Fruit fly (Drosophila melanogaster) whole organism, embryonic: ENCODE results near the gene Kdm5.

Experiments
- Aef1 ChIP-seq: fragments of 200-800 bp; sonication (Bioruptor generic); IDR thresholded peaks from 3 replicates; pipeline ENCODE4 v1.3.6; 2022; ENCODE audit warnings: missing biosample characterization, missing genetic modification characterization
- C15 ChIP-seq: fragments of 200-800 bp; sonication (Bioruptor generic); IDR thresholded peaks from 3 replicates; pipeline ENCODE4 v1.3.6; 2022; ENCODE audit warnings: missing biosample characterization, missing genetic modification characterization
- CG10274 ChIP-seq: fragments of 200-800 bp; sonication (Bioruptor generic); optimal IDR thresholded peaks from 3 replicates; lab custom pipeline; 2017; ENCODE audit warnings: missing biosample characterization, mild to moderate bottlenecking, missing genetic modification characterization
- CG10654 ChIP-seq: fragments of 200-800 bp; sonication (Bioruptor generic); optimal IDR thresholded peaks from 2 replicates; lab custom pipeline; 2016; ENCODE audit warnings: missing biosample characterization, missing genetic modification characterization
- CG11456 ChIP-seq: fragments of 200-800 bp; sonication (Bioruptor generic); IDR thresholded peaks from 3 replicates; pipeline ENCODE4 v1.3.6; 2022; ENCODE audit warnings: missing biosample characterization, missing genetic modification characterization
- CG11560 ChIP-seq: fragments of 200-800 bp; sonication (Bioruptor generic); IDR thresholded peaks from 3 replicates; pipeline ENCODE4 v1.3.6; 2022; ENCODE audit warnings: missing biosample characterization, missing genetic modification characterization
- CG12299 ChIP-seq: fragments of 200-800 bp; sonication (Bioruptor generic); optimal IDR thresholded peaks from 2 replicates; lab custom pipeline; 2018; ENCODE audit warnings: missing biosample characterization, mild to moderate bottlenecking, missing genetic modification characterization
- CG12391 ChIP-seq: fragments of 200-800 bp; sonication (Bioruptor generic); optimal IDR thresholded peaks from 3 replicates; lab custom pipeline; 2018; ENCODE audit warnings: missing biosample characterization, mild to moderate bottlenecking, missing genetic modification characterization, moderate library complexity
- CG16863 ChIP-seq: fragments of 200-800 bp; sonication (Bioruptor generic); optimal IDR thresholded peaks from 3 replicates; lab custom pipeline; 2016; ENCODE audit warnings: missing biosample characterization, missing genetic modification characterization
- CG1832 ChIP-seq: fragments of 200-800 bp; sonication (Bioruptor generic); optimal IDR thresholded peaks from 2 replicates; lab custom pipeline; 2017; ENCODE audit warnings: missing biosample characterization, mild to moderate bottlenecking, missing genetic modification characterization, inconsistent platforms
- CG18476 ChIP-seq: fragments of 200-800 bp; sonication (Bioruptor generic); optimal IDR thresholded peaks from 2 replicates; lab custom pipeline; 2016; ENCODE audit warnings: missing biosample characterization, mild to moderate bottlenecking, missing genetic modification characterization
- CG2120 ChIP-seq: fragments of 200-800 bp; sonication (Bioruptor generic); optimal IDR thresholded peaks from 3 replicates; lab custom pipeline; 2016; ENCODE audit warnings: missing biosample characterization, missing genetic modification characterization
- CG2889 ChIP-seq: fragments of 200-800 bp; sonication (Bioruptor generic); IDR thresholded peaks from 3 replicates; pipeline ENCODE4 v1.3.6; 2022; ENCODE audit warnings: missing biosample characterization, missing genetic modification characterization
- CG32772 ChIP-seq: fragments of 200-800 bp; sonication (Bioruptor generic); IDR thresholded peaks from 2 replicates; pipeline ENCODE4 v1.3.6; 2022; ENCODE audit warnings: missing biosample characterization, missing genetic modification characterization
- CG4854 ChIP-seq: fragments of 200-800 bp; sonication (Bioruptor generic); optimal IDR thresholded peaks from 2 replicates; lab custom pipeline; 2016; ENCODE audit warnings: missing biosample characterization, missing genetic modification characterization, inconsistent platforms
- CG5245 ChIP-seq: fragments of 200-800 bp; sonication (Bioruptor generic); optimal IDR thresholded peaks from 3 replicates; lab custom pipeline; 2016; ENCODE audit warnings: missing biosample characterization, missing genetic modification characterization
- CG8281 ChIP-seq: fragments of 200-800 bp; sonication (Bioruptor generic); optimal IDR thresholded peaks from 2 replicates; lab custom pipeline; 2018; ENCODE audit warnings: missing biosample characterization, mild to moderate bottlenecking, missing genetic modification characterization, moderate library complexity
- CG8388 ChIP-seq: fragments of 200-800 bp; sonication (Bioruptor generic); optimal IDR thresholded peaks from 2 replicates; lab custom pipeline; 2019; ENCODE audit warnings: missing biosample characterization, mild to moderate bottlenecking, missing genetic modification characterization, moderate library complexity
- Dbx ChIP-seq: fragments of 200-800 bp; sonication (Bioruptor generic); IDR thresholded peaks from 3 replicates; pipeline ENCODE4 v1.3.6; 2022; ENCODE audit warnings: missing biosample characterization, missing genetic modification characterization
- Elba2 ChIP-seq: fragments of 200-800 bp; sonication (Bioruptor generic); optimal IDR thresholded peaks from 3 replicates; lab custom pipeline; 2016; ENCODE audit warnings: missing biosample characterization, missing genetic modification characterization
- HHEX ChIP-seq: fragments of 200-800 bp; sonication (Bioruptor generic); optimal IDR thresholded peaks from 3 replicates; lab custom pipeline; 2017; ENCODE audit warnings: missing biosample characterization, mild to moderate bottlenecking, missing genetic modification characterization, missing genetic modification reagents
- Hey ChIP-seq: fragments of 200-800 bp; sonication (Bioruptor generic); optimal IDR thresholded peaks from 3 replicates; lab custom pipeline; 2018; ENCODE audit warnings: missing biosample characterization, mild to moderate bottlenecking, missing genetic modification characterization
- MESR4 ChIP-seq: fragments of 200-800 bp; sonication (Bioruptor generic); optimal IDR thresholded peaks from 2 replicates; lab custom pipeline; 2018; ENCODE audit warnings: missing biosample characterization, mild to moderate bottlenecking, missing genetic modification characterization, moderate library complexity
- Poxn ChIP-seq: fragments of 200-800 bp; sonication (Bioruptor generic); IDR thresholded peaks from 2 replicates; pipeline ENCODE4 v1.3.6; 2022; ENCODE audit warnings: missing biosample characterization, missing genetic modification characterization
- Side ChIP-seq: fragments of 200-800 bp; sonication (Bioruptor generic); optimal IDR thresholded peaks from 2 replicates; lab custom pipeline; 2016; ENCODE audit warnings: missing biosample characterization, missing genetic modification characterization
- Sox102F ChIP-seq: fragments of 200-800 bp; sonication (Bioruptor generic); optimal IDR thresholded peaks from 2 replicates; lab custom pipeline; 2018; ENCODE audit warnings: missing biosample characterization, mild to moderate bottlenecking, missing genetic modification characterization, moderate library complexity
- Sry-β ChIP-seq: fragments of 200-800 bp; sonication (Bioruptor generic); optimal IDR thresholded peaks from 2 replicates; lab custom pipeline; 2018; ENCODE audit warnings: missing biosample characterization, mild to moderate bottlenecking, missing genetic modification characterization, moderate library complexity
- YL-1 ChIP-seq: fragments of 200-800 bp; sonication (Bioruptor generic); optimal IDR thresholded peaks from 3 replicates; lab custom pipeline; 2017; ENCODE audit warnings: missing biosample characterization, mild to moderate bottlenecking, missing genetic modification characterization
- ap ChIP-seq: fragments of 200-800 bp; sonication (Bioruptor generic); IDR thresholded peaks from 2 replicates; pipeline ENCODE4 v1.3.6; 2022; ENCODE audit warnings: missing biosample characterization, missing genetic modification characterization
- ase ChIP-seq: fragments of 200-800 bp; sonication (Bioruptor generic); IDR thresholded peaks from 3 replicates; pipeline ENCODE4 v1.3.6; 2022; ENCODE audit warnings: missing biosample characterization, missing genetic modification characterization
- bbx ChIP-seq: fragments of 200-800 bp; sonication (Bioruptor generic); IDR thresholded peaks from 2 replicates; pipeline ENCODE4 v1.3.6; 2022; ENCODE audit warnings: missing biosample characterization, missing genetic modification characterization; ENCODE audit not compliant: partially characterized antibody
- caup ChIP-seq: fragments of 200-800 bp; sonication (Bioruptor generic); optimal IDR thresholded peaks from 3 replicates; lab custom pipeline; 2017; ENCODE audit warnings: missing biosample characterization, mild to moderate bottlenecking, missing genetic modification characterization, moderate library complexity; ENCODE audit not compliant: severe bottlenecking
- chinmo ChIP-seq: fragments of 200-800 bp; sonication (Bioruptor generic); IDR thresholded peaks from 4 replicates; pipeline ENCODE4 v1.3.6; 2022; ENCODE audit warnings: missing biosample characterization, missing genetic modification characterization; ENCODE audit not compliant: partially characterized antibody
- chn ChIP-seq: fragments of 200-800 bp; sonication (Bioruptor generic); optimal IDR thresholded peaks from 2 replicates; lab custom pipeline; 2016; ENCODE audit warnings: missing biosample characterization, missing genetic modification characterization
- da ChIP-seq: fragments of 200-800 bp; sonication (Bioruptor generic); optimal IDR thresholded peaks from 2 replicates; lab custom pipeline; 2016; ENCODE audit warnings: missing biosample characterization, missing genetic modification characterization
- gce ChIP-seq: fragments of 200-800 bp; sonication (Bioruptor generic); IDR thresholded peaks from 3 replicates; pipeline ENCODE4 v1.3.6; 2022; ENCODE audit warnings: missing biosample characterization, missing genetic modification characterization
- gem ChIP-seq: fragments of 200-800 bp; sonication (Bioruptor generic); optimal IDR thresholded peaks from 2 replicates; lab custom pipeline; 2019; ENCODE audit warnings: missing biosample characterization, mild to moderate bottlenecking, missing genetic modification characterization, moderate library complexity
- grn ChIP-seq: fragments of 200-800 bp; sonication (Bioruptor generic); optimal IDR thresholded peaks from 3 replicates; lab custom pipeline; 2017; ENCODE audit warnings: missing biosample characterization, missing genetic modification characterization
- h ChIP-seq: fragments of >200 bp; optimal IDR thresholded peaks from 2 replicates; lab custom pipeline; 2017
- jing ChIP-seq: fragments of 200-800 bp; sonication (Bioruptor generic); optimal IDR thresholded peaks from 2 replicates; lab custom pipeline; 2018; ENCODE audit warnings: missing biosample characterization, mild to moderate bottlenecking, missing genetic modification characterization
- nau ChIP-seq: fragments of 200-800 bp; sonication (Bioruptor generic); optimal IDR thresholded peaks from 3 replicates; lab custom pipeline; 2017; ENCODE audit warnings: missing biosample characterization, mild to moderate bottlenecking, missing genetic modification characterization, missing genetic modification reagents
- phol ChIP-seq: fragments of 200-800 bp; sonication (Bioruptor generic); optimal IDR thresholded peaks from 3 replicates; lab custom pipeline; 2018; ENCODE audit warnings: missing biosample characterization, mild to moderate bottlenecking, missing genetic modification characterization, moderate library complexity
- psq ChIP-seq: fragments of 200-800 bp; sonication (Bioruptor generic); optimal IDR thresholded peaks from 2 replicates; lab custom pipeline; 2017; ENCODE audit warnings: missing biosample characterization, missing genetic modification characterization
- pzg ChIP-seq: fragments of 200-800 bp; sonication (Bioruptor generic); optimal IDR thresholded peaks from 3 replicates; lab custom pipeline; 2018; ENCODE audit warnings: missing biosample characterization, mild to moderate bottlenecking, missing genetic modification characterization, moderate library complexity
- sima ChIP-seq: fragments of 200-800 bp; sonication (Bioruptor generic); optimal IDR thresholded peaks from 2 replicates; lab custom pipeline; 2016; ENCODE audit warnings: missing biosample characterization, missing genetic modification characterization
- sr ChIP-seq: fragments of 200-800 bp; sonication (Bioruptor generic); IDR thresholded peaks from 3 replicates; pipeline ENCODE4 v1.3.6; 2022; ENCODE audit warnings: missing biosample characterization, missing genetic modification characterization
- sug ChIP-seq: fragments of 200-800 bp; optimal IDR thresholded peaks from 2 replicates; lab custom pipeline; 2019; ENCODE audit warnings: missing biosample characterization, mild to moderate bottlenecking, missing genetic modification characterization, moderate library complexity
- tgo ChIP-seq: fragments of 200-800 bp; sonication (Bioruptor generic); IDR thresholded peaks from 3 replicates; pipeline ENCODE4 v1.3.6; 2022; ENCODE audit warnings: missing biosample characterization, missing genetic modification characterization
- tup ChIP-seq: fragments of 200-800 bp; sonication (Bioruptor generic); optimal IDR thresholded peaks from 2 replicates; lab custom pipeline; 2016; ENCODE audit warnings: missing biosample characterization, mild to moderate bottlenecking, missing genetic modification characterization, moderate library complexity
- unc-4 ChIP-seq: fragments of 200-800 bp; sonication (Bioruptor generic); IDR thresholded peaks from 2 replicates; pipeline ENCODE4 v1.3.6; 2022; ENCODE audit warnings: missing biosample characterization, missing genetic modification characterization; ENCODE audit not compliant: partially characterized antibody
- usp ChIP-seq: fragments of >200 bp; optimal IDR thresholded peaks from 2 replicates; lab custom pipeline; 2017; ENCODE audit warnings: missing biosample characterization, missing genetic modification characterization
- zf30C ChIP-seq: fragments of 200-800 bp; sonication (Bioruptor generic); optimal IDR thresholded peaks from 3 replicates; lab custom pipeline; 2018; ENCODE audit warnings: missing biosample characterization, mild to moderate bottlenecking, missing genetic modification characterization

Kdm5 gene

DNA sequence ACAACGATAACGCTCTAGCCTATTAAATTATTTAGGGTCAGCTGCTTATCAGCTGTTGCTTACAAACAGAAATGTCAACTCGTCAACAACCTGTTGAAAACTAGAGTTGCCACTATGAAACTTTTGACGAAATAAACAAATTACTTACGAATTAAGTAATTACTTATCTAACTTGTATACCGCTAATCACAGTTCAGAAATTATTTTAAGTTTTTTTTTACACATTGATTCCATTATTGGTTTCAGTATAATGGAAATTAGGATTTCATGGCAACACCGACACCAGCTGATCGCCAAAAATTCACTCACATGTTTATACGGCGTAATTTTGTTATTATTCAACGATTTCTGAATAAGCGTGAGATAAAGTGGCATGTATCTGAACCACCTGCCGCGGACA, 38.5 kb upstream of the Kdm5 start, which contains the start of the genes CG9117 and CG31643 (continued):
- TF ChIP-seq Aef1 (GFP tag; lab: Robert Waterston, UW), result no peak
- TF ChIP-seq CG10654 (GFP tag; lab: Kevin White, UChicago), result peak; percentile 41
- TF ChIP-seq h, result no peak
- no peak for TF ChIP-seq Dbx (GFP tag; lab: Robert Waterston, UW)
- no peak for TF ChIP-seq CG32772 (GFP tag; lab: Robert Waterston, UW)
- TF ChIP-seq chn (GFP tag; lab: Kevin White, UChicago), result peak; percentile 42
- TF ChIP-seq CG5245 (GFP tag; lab: Kevin White, UChicago), result peak; percentile 13
- TF ChIP-seq sima (GFP tag; lab: Kevin White, UChicago), result no peak
- TF ChIP-seq CG8281 (tag; lab: Kevin White, UChicago), result no peak
- peak; percentile 31 for TF ChIP-seq CG12299
- TF ChIP-seq caup, result no peak
- TF ChIP-seq zf30C (GFP tag; lab: Kevin White, UChicago), result no peak
- no peak for TF ChIP-seq jing
- no peak for TF ChIP-seq CG11456
- TF ChIP-seq HHEX, result no peak
- peak; percentile 36; the same call in 1 of the 2 replicates for TF ChIP-seq unc-4 (GFP tag; lab: Robert Waterston, UW)
- TF ChIP-seq pzg (GFP tag; lab: Kevin White, UChicago), result peak; percentile 64
- TF ChIP-seq CG1832 (GFP tag; lab: Kevin White, UChicago), result no peak
- TF ChIP-seq grn (GFP tag; lab: Kevin White, UChicago), result no peak
- TF ChIP-seq tup (GFP tag; lab: Kevin White, UChicago), result no peak
- TF ChIP-seq Side, result peak; percentile 71
- peak; percentile 49 for TF ChIP-seq CG16863 (GFP tag; lab: Kevin White, UChicago)
- peak; percentile 43; the same call in 2 of the 3 replicates for TF ChIP-seq tgo (GFP tag; lab: Robert Waterston, UW)
- no peak for TF ChIP-seq Sox102F (GFP tag; lab: Kevin White, UChicago)
- 0 out of 3 replicates have a peak, but pooled peaks have one; percentile 47 for TF ChIP-seq ase (GFP tag; lab: Robert Waterston, UW)
- no peak for TF ChIP-seq CG10274
- TF ChIP-seq YL-1 (GFP tag; lab: Kevin White, UChicago), result peak; percentile 26
- no peak for TF ChIP-seq C15 (GFP tag; lab: Robert Waterston, UW)
- TF ChIP-seq Hey (tag; lab: Kevin White, UChicago), result no peak
- no peak for TF ChIP-seq da (GFP tag; lab: Kevin White, UChicago)
- no peak for TF ChIP-seq sug (tag; lab: Kevin White, UChicago)
- TF ChIP-seq Elba2 (GFP tag; lab: Kevin White, UChicago), result peak; percentile 10
- no peak for TF ChIP-seq chinmo (GFP tag; lab: Robert Waterston, UW)
- TF ChIP-seq CG4854 (GFP tag; lab: Kevin White, UChicago), result peak; percentile 10
- no peak for TF ChIP-seq psq (GFP tag; lab: Kevin White, UChicago)
- TF ChIP-seq usp (GFP tag; lab: Kevin White, UChicago), result no peak
- TF ChIP-seq Sry-β (GFP tag; lab: Kevin White, UChicago), result peak; percentile 1
- TF ChIP-seq CG2120 (GFP tag; lab: Kevin White, UChicago), result peak; percentile 85
- TF ChIP-seq CG8388, result peak; percentile 52
- TF ChIP-seq nau (GFP tag; lab: Kevin White, UChicago), result no peak
- no peak for TF ChIP-seq MESR4
- TF ChIP-seq bbx (GFP tag; lab: Robert Waterston, UW), result no peak
- no peak for TF ChIP-seq CG2889 (GFP tag; lab: Robert Waterston, UW)
- no peak for TF ChIP-seq CG11560
- peak; percentile 76 for TF ChIP-seq CG12391 (tag; lab: Kevin White, UChicago)
- no peak for TF ChIP-seq sr (GFP tag; lab: Robert Waterston, UW)
- no peak for TF ChIP-seq gce
- peak; percentile 30 for TF ChIP-seq CG18476 (GFP tag; lab: Kevin White, UChicago)
- no peak for TF ChIP-seq Poxn (GFP tag; lab: Robert Waterston, UW)
- no peak for TF ChIP-seq gem
- no peak for TF ChIP-seq ap (GFP tag; lab: Robert Waterston, UW)
- TF ChIP-seq phol (tag; lab: Kevin White, UChicago), result peak; percentile 69
